Fruit fly (Drosophila melanogaster): ENCODE measurements around the gene CG5707.

The CG5707 gene

DNA sequence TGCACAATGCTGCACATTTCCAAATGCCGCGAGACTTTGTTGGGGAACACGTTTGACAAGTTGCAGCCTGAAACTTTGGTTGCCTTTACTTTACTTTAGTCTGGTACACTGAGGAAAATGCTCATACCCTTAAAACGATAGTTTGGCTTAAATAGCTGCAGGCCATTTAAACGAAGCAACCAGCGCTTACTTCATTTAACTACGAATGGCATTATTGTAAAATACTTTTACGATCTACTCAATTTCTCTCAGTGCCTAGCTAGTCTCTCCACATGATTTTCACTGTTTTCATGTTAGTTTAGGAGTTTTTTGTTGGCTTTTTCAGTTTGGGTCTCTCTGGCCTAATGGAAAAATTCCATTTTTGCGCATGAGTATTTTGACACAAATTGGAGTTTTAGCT lies 30.0 kb downstream of the CG5707 start (continued):
- no peak for TF ChIP-seq CG34224 (GFP tag; IDR thresholded peaks at IDR 0.05; ENCODE audit: partially characterized antibody)
- peak; percentile 68 for TF ChIP-seq CG4730 (GFP tag; IDR thresholded peaks at IDR 0.05)
- TF ChIP-seq CG7839 (tag; optimal IDR thresholded peaks at IDR 0.05), result peak; percentile 80
- peak; percentile 80 for TF ChIP-seq onecut (GFP tag; IDR thresholded peaks at IDR 0.05)
- peak; percentile 38 for TF ChIP-seq scrt (GFP tag; optimal IDR thresholded peaks at IDR 0.05)
- peak; percentile 79 for TF ChIP-seq gem (tag; optimal IDR thresholded peaks at IDR 0.05)
- TF ChIP-seq Doc3 (GFP tag; IDR thresholded peaks at IDR 0.05; ENCODE audit: partially characterized antibody), result no peak
- TF ChIP-seq cato (GFP tag; optimal IDR thresholded peaks at IDR 0.05; ENCODE audit: borderline replicate concordance), result peak; percentile 20
- peak; percentile 82 for TF ChIP-seq CG1603 (tag; optimal IDR thresholded peaks at IDR 0.05)
- peak; percentile 87 for TF ChIP-seq Optix (GFP tag; IDR thresholded peaks at IDR 0.05)
- TF ChIP-seq Oaz (GFP tag; IDR thresholded peaks at IDR 0.05), result peak; percentile 57
- peak; percentile 79 for TF ChIP-seq tgo (GFP tag; IDR thresholded peaks at IDR 0.05)
- TF ChIP-seq trem (tag; optimal IDR thresholded peaks at IDR 0.05), result peak; percentile 65
- peak; percentile 40 for TF ChIP-seq Sry-β (GFP tag; optimal IDR thresholded peaks at IDR 0.05)
- no peak for TF ChIP-seq CG7271 (tag; optimal IDR thresholded peaks at IDR 0.05)
- peak; percentile 85 for TF ChIP-seq Ptx1 (GFP tag; IDR thresholded peaks at IDR 0.05)
- TF ChIP-seq shn (GFP tag; optimal IDR thresholded peaks at IDR 0.05), result peak; percentile 33
- TF ChIP-seq CG12155 (GFP tag; optimal IDR thresholded peaks at IDR 0.05), result peak; percentile 26
- peak; percentile 21 for TF ChIP-seq CrebB (tag; optimal IDR thresholded peaks at IDR 0.05)
- TF ChIP-seq MESR4 (GFP tag; optimal IDR thresholded peaks at IDR 0.05), result no peak
- no peak for TF ChIP-seq HmgD (GFP tag; optimal IDR thresholded peaks at IDR 0.05)
- peak; percentile 63 for TF ChIP-seq CG8924 (tag; optimal IDR thresholded peaks at IDR 0.05)
- no peak for TF ChIP-seq hkb (optimal IDR thresholded peaks at IDR 0.05)
- peak; percentile 91 for TF ChIP-seq hkb (GFP tag; IDR thresholded peaks at IDR 0.05)
- peak; percentile 70 for TF ChIP-seq ssp (GFP tag; IDR thresholded peaks at IDR 0.05)
- TF ChIP-seq CG12071 (GFP tag; optimal IDR thresholded peaks at IDR 0.05), result peak; percentile 76
- peak; percentile 55 for TF ChIP-seq klu (GFP tag; IDR thresholded peaks at IDR 0.05)
- no peak for TF ChIP-seq fu2 (GFP tag; optimal IDR thresholded peaks at IDR 0.05)
- TF ChIP-seq Lpt (GFP tag; optimal IDR thresholded peaks at IDR 0.05), result no peak
- no peak for TF ChIP-seq vnd (GFP tag; IDR thresholded peaks at IDR 0.05; ENCODE audit: partially characterized antibody)
- no peak for TF ChIP-seq Dref (GFP tag; IDR thresholded peaks at IDR 0.05)
- peak; percentile 53 for TF ChIP-seq jing (GFP tag; optimal IDR thresholded peaks at IDR 0.05)
- TF ChIP-seq Usf (GFP tag; optimal IDR thresholded peaks at IDR 0.05), result no peak
- TF ChIP-seq CG14014 (GFP tag; IDR thresholded peaks at IDR 0.05), result peak; percentile 82
- peak; percentile 30 for TF ChIP-seq CG15514 (GFP tag; optimal IDR thresholded peaks at IDR 0.05)
- no peak for TF ChIP-seq D (optimal IDR thresholded peaks at IDR 0.05)
- peak; percentile 80 for TF ChIP-seq D (GFP tag; optimal IDR thresholded peaks at IDR 0.05)
- peak; percentile 75; the same call in 1 of the 3 replicates for TF ChIP-seq so (GFP tag; IDR thresholded peaks at IDR 0.05)
- peak; percentile 76 for TF ChIP-seq Oli (tag; optimal IDR thresholded peaks at IDR 0.05)
- no peak for TF ChIP-seq disco-r (GFP tag; optimal IDR thresholded peaks at IDR 0.05)
- no peak for TF ChIP-seq CG15073 (GFP tag; optimal IDR thresholded peaks at IDR 0.05)
- TF ChIP-seq insv (GFP tag; optimal IDR thresholded peaks at IDR 0.05), result no peak
- TF ChIP-seq Hey (tag; optimal IDR thresholded peaks at IDR 0.05), result no peak
- peak; percentile 66 for TF ChIP-seq CG6272 (GFP tag; IDR thresholded peaks at IDR 0.05)
- peak; percentile 68 for TF ChIP-seq Asciz (GFP tag; optimal IDR thresholded peaks at IDR 0.05)
- TF ChIP-seq Elba2 (GFP tag; optimal IDR thresholded peaks at IDR 0.05), result no peak
- TF ChIP-seq CkIIα-i1 (GFP tag; IDR thresholded peaks at IDR 0.05), result peak; percentile 56; the same call in 1 of the 2 replicates
- peak; percentile 70 for TF ChIP-seq Xbp1 (GFP tag; optimal IDR thresholded peaks at IDR 0.05)
- TF ChIP-seq slp2 (GFP tag; optimal IDR thresholded peaks at IDR 0.05), result peak; percentile 73
- peak; percentile 73 for TF ChIP-seq CG10959 (GFP tag; IDR thresholded peaks at IDR 0.05)
- no peak for TF ChIP-seq Doc2 (GFP tag; IDR thresholded peaks at IDR 0.05)
- TF ChIP-seq croc (GFP tag; conservative IDR thresholded peaks at IDR 0.05), result peak; percentile 74; the same call in 2 of the 3 replicates
